Fruit fly (Drosophila melanogaster) whole organism, prepupa: Measurements from ENCODE around the gene CG43902.

Experiments
- Blimp-1 ChIP-seq: fragments of 200-800 bp; sonication (Bioruptor generic); optimal IDR thresholded peaks from 3 replicates; lab custom pipeline; 2017; ENCODE audit warnings: missing biosample characterization, missing genetic modification characterization, mild to moderate bottlenecking, moderate library complexity, missing genetic modification reagents
- CG10631 ChIP-seq: fragments of 200-800 bp; sonication (Bioruptor generic); optimal IDR thresholded peaks from 2 replicates; lab custom pipeline; 2016; ENCODE audit warnings: missing biosample characterization, missing genetic modification characterization
- CG10669 ChIP-seq: fragments of 200-800 bp; sonication (Bioruptor generic); optimal IDR thresholded peaks from 3 replicates; lab custom pipeline; 2018; ENCODE audit warnings: missing biosample characterization, mild to moderate bottlenecking, missing genetic modification characterization, moderate library complexity
- CG11294 ChIP-seq: fragments of 200-800 bp; sonication (Bioruptor generic); IDR thresholded peaks from 2 replicates; pipeline ENCODE4 v1.3.6; 2022; ENCODE audit warnings: missing biosample characterization, missing genetic modification characterization
- CG15336 ChIP-seq: fragments of 200-800 bp; sonication (Bioruptor generic); IDR thresholded peaks from 2 replicates; pipeline ENCODE4 v1.3.6; 2022; ENCODE audit warnings: missing biosample characterization, missing genetic modification characterization
- CG16779 ChIP-seq: fragments of 200-800 bp; sonication (Bioruptor generic); optimal IDR thresholded peaks from 3 replicates; lab custom pipeline; 2017; ENCODE audit warnings: missing biosample characterization, mild to moderate bottlenecking, missing genetic modification characterization
- CG31627 ChIP-seq: fragments of 200-800 bp; sonication (Bioruptor generic); optimal IDR thresholded peaks from 3 replicates; lab custom pipeline; 2016; ENCODE audit warnings: missing biosample characterization, missing genetic modification characterization
- CG32006 ChIP-seq: fragments of 200-800 bp; sonication (Bioruptor generic); optimal IDR thresholded peaks from 3 replicates; lab custom pipeline; 2017; ENCODE audit warnings: missing biosample characterization, mild to moderate bottlenecking, missing genetic modification characterization
- CG3919 ChIP-seq: fragments of 200-800 bp; sonication (Bioruptor generic); optimal IDR thresholded peaks from 3 replicates; lab custom pipeline; 2016; ENCODE audit warnings: missing biosample characterization, missing genetic modification characterization
- CG4318 ChIP-seq: fragments of 200-800 bp; sonication (Bioruptor generic); optimal IDR thresholded peaks from 3 replicates; lab custom pipeline; 2017; ENCODE audit warnings: missing biosample characterization, mild to moderate bottlenecking, missing genetic modification characterization
- CG6163 ChIP-seq: fragments of 200-800 bp; sonication (Bioruptor generic); IDR thresholded peaks from 3 replicates; pipeline ENCODE4 v1.3.6; 2022; ENCODE audit warnings: missing biosample characterization, missing genetic modification characterization
- CG6276 ChIP-seq: fragments of 200-800 bp; sonication (Bioruptor generic); optimal IDR thresholded peaks from 2 replicates; lab custom pipeline; 2017; ENCODE audit warnings: missing biosample characterization, mild to moderate bottlenecking, missing genetic modification characterization
- CG6792 ChIP-seq: fragments of 200-800 bp; sonication (Bioruptor generic); optimal IDR thresholded peaks from 3 replicates; lab custom pipeline; 2016; ENCODE audit warnings: missing biosample characterization, missing genetic modification characterization
- CG6808 ChIP-seq: fragments of 200-800 bp; sonication (Bioruptor generic); optimal IDR thresholded peaks from 3 replicates; lab custom pipeline; 2017; ENCODE audit warnings: missing biosample characterization, missing genetic modification characterization, mild to moderate bottlenecking, moderate library complexity, missing genetic modification reagents
- CG6854 ChIP-seq: fragments of 200-800 bp; sonication (Bioruptor generic); optimal IDR thresholded peaks from 2 replicates; lab custom pipeline; 2017; ENCODE audit warnings: missing biosample characterization, mild to moderate bottlenecking, missing genetic modification characterization
- CG7368 ChIP-seq: fragments of 200-800 bp; sonication (Bioruptor generic); optimal IDR thresholded peaks from 3 replicates; lab custom pipeline; 2016; ENCODE audit warnings: missing biosample characterization, missing genetic modification characterization
- CG8319 ChIP-seq: fragments of 200-800 bp; sonication (Bioruptor generic); optimal IDR thresholded peaks from 3 replicates; lab custom pipeline; 2016; ENCODE audit warnings: missing biosample characterization, missing genetic modification characterization
- Eip75B ChIP-seq: fragments of 200-800 bp; sonication (Bioruptor generic); optimal IDR thresholded peaks from 3 replicates; lab custom pipeline; 2016; ENCODE audit warnings: missing biosample characterization, missing genetic modification characterization
- Eip78C ChIP-seq: fragments of 200-800 bp; sonication (Bioruptor generic); peaks from one replicate; lab custom pipeline; 2016; ENCODE audit warnings: missing biosample characterization, missing genetic modification characterization
- Eip93F ChIP-seq: fragments of 200-800 bp; sonication (Bioruptor generic); optimal IDR thresholded peaks from 2 replicates; lab custom pipeline; 2016; ENCODE audit warnings: missing biosample characterization, mild to moderate bottlenecking, missing genetic modification characterization
- Ets21C ChIP-seq: fragments of 200-800 bp; sonication (Bioruptor generic); optimal IDR thresholded peaks from 3 replicates; lab custom pipeline; 2016; ENCODE audit warnings: missing biosample characterization, missing genetic modification characterization
- Ets96B ChIP-seq: fragments of 200-800 bp; optimal IDR thresholded peaks from 2 replicates; lab custom pipeline; 2019; ENCODE audit warnings: missing biosample characterization, mild to moderate bottlenecking, missing genetic modification characterization, moderate library complexity
- Gug ChIP-seq: fragments of 200-800 bp; sonication (Bioruptor generic); IDR thresholded peaks from 2 replicates; pipeline ENCODE4 v1.3.6; 2022; ENCODE audit warnings: missing biosample characterization, missing genetic modification characterization
- Hr38 ChIP-seq: sonication (Bioruptor generic); optimal IDR thresholded peaks from 2 replicates; lab custom pipeline; 2016; ENCODE audit warnings: missing biosample characterization, missing genetic modification characterization
- Hr39 ChIP-seq: fragments of 200-800 bp; sonication (Bioruptor generic); optimal IDR thresholded peaks from 2 replicates; lab custom pipeline; 2016; ENCODE audit warnings: missing biosample characterization, missing genetic modification characterization
- Hr4 ChIP-seq: fragments of 200-800 bp; sonication (Bioruptor generic); optimal IDR thresholded peaks from 3 replicates; lab custom pipeline; 2016; ENCODE audit warnings: missing biosample characterization, missing genetic modification characterization
- Lpt ChIP-seq: fragments of 200-800 bp; sonication (Bioruptor generic); optimal IDR thresholded peaks from 3 replicates; lab custom pipeline; 2016; ENCODE audit warnings: missing biosample characterization, missing genetic modification characterization
- OdsH ChIP-seq: fragments of 200-800 bp; sonication (Bioruptor generic); optimal IDR thresholded peaks from 3 replicates; lab custom pipeline; 2016; ENCODE audit warnings: missing biosample characterization, missing genetic modification characterization
- Smox ChIP-seq: fragments of 200-800 bp; sonication (Bioruptor generic); optimal IDR thresholded peaks from 3 replicates; lab custom pipeline; 2016; ENCODE audit warnings: missing biosample characterization, missing genetic modification characterization
- Sox14 ChIP-seq: fragments of 200-800 bp; sonication (Bioruptor generic); optimal IDR thresholded peaks from 3 replicates; lab custom pipeline; 2016; ENCODE audit warnings: missing biosample characterization, missing genetic modification characterization
- Sox15 ChIP-seq: fragments of 200-800 bp; sonication (Bioruptor generic); optimal IDR thresholded peaks from 3 replicates; lab custom pipeline; 2016; ENCODE audit warnings: missing biosample characterization, missing genetic modification characterization
- achi ChIP-seq: fragments of 200-800 bp; sonication (Bioruptor generic); optimal IDR thresholded peaks from 3 replicates; lab custom pipeline; 2016; ENCODE audit warnings: missing biosample characterization, missing genetic modification characterization
- acj6 ChIP-seq: fragments of 200-800 bp; sonication (Bioruptor generic); optimal IDR thresholded peaks from 3 replicates; lab custom pipeline; 2016; ENCODE audit warnings: missing biosample characterization, missing genetic modification characterization
- cyc ChIP-seq: fragments of 200-800 bp; sonication (Bioruptor generic); optimal IDR thresholded peaks from 3 replicates; lab custom pipeline; 2016; ENCODE audit warnings: missing biosample characterization, missing genetic modification characterization
- dac ChIP-seq: fragments of 200-800 bp; sonication (Bioruptor generic); optimal IDR thresholded peaks from 2 replicates; lab custom pipeline; 2017; ENCODE audit warnings: missing biosample characterization, mild to moderate bottlenecking, missing genetic modification characterization
- eg ChIP-seq: fragments of 200-800 bp; sonication (Bioruptor generic); IDR thresholded peaks from 3 replicates; pipeline ENCODE4 v1.3.6; 2022; ENCODE audit warnings: missing biosample characterization, missing genetic modification characterization
- fd59A ChIP-seq: fragments of 200-800 bp; sonication (Bioruptor generic); optimal IDR thresholded peaks from 2 replicates; lab custom pipeline; 2017; ENCODE audit warnings: missing biosample characterization, mild to moderate bottlenecking, missing genetic modification characterization, missing genetic modification reagents
- fkh ChIP-seq: fragments of 200-800 bp; sonication (Bioruptor generic); optimal IDR thresholded peaks from 3 replicates; lab custom pipeline; 2017; ENCODE audit warnings: missing biosample characterization, mild to moderate bottlenecking, missing genetic modification characterization, moderate library complexity
- net ChIP-seq: fragments of 200-800 bp; sonication (Bioruptor generic); optimal IDR thresholded peaks from 3 replicates; lab custom pipeline; 2016; ENCODE audit warnings: missing biosample characterization, missing genetic modification characterization
- ss ChIP-seq, 2 experiments: fragments of 200-800 bp; sonication (Bioruptor generic); optimal IDR thresholded peaks; 2 replicates in 1 of 2; 3 replicates in 1 of 2; lab custom pipeline; 2017 to 2018; ENCODE audit warnings: mild to moderate bottlenecking in 2 of 2, missing biosample characterization in 2 of 2, missing genetic modification characterization in 2 of 2, moderate library complexity in 1 of 2
- svp ChIP-seq: fragments of 200-800 bp; sonication (Bioruptor generic); peaks from one replicate; lab custom pipeline; 2016; ENCODE audit warnings: missing biosample characterization, missing genetic modification characterization

Gene CG43902

dm6 chrX:10137587-10137986 lies 20.6 kb upstream of the CG43902 start:
- TF ChIP-seq Ets96B (tag; lab: Kevin White, UChicago) (peak; percentile 32), CG7368 (GFP tag; lab: Kevin White, UChicago) (no peak), Sox14 (GFP tag; lab: Kevin White, UChicago) (no peak), svp (peak; percentile 64), Eip78C (peak; percentile 68), CG10631 (GFP tag; lab: Kevin White, UChicago) (peak; percentile 1), Sox15 (GFP tag; lab: Kevin White, UChicago) (no peak), cyc (no peak), eg (GFP tag; lab: Robert Waterston, UW) (no peak), dac (GFP tag; lab: Kevin White, UChicago) (no peak), Eip75B (GFP tag; lab: Kevin White, UChicago) (no peak), CG32006 (GFP tag; lab: Kevin White, UChicago) (peak; percentile 20), Ets21C (GFP tag; lab: Kevin White, UChicago) (no peak), Smox (GFP tag; lab: Kevin White, UChicago) (peak; percentile 6), acj6 (peak; percentile 2), CG6163 (GFP tag; lab: Robert Waterston, UW) (no peak), CG6808 (GFP tag; lab: Kevin White, UChicago) (peak; percentile 12)

DNA sequence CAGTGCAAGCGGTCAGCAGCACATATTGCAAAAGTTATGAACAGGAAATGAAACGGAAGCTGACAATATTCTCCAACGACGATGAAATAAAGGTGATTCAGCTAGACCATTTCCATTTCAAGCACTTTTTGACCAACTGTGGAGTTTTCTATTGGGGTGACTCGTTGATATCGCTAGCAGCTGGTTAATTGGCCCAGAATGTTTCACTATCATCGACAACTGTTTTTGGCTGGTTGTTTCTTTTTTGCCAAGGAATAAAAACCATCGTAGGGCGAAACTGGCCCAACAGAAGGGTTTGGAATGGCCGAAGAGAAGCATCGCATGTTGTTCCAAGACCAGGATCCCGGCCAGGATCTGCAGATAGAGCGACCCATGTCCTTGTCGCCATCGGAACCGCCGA lies 4.9 kb upstream of the CG43902 start, which contains the start of gene CG12645:
Gene CG12645, plus strand, starts transcription at position 301 of the 400 bp plus-strand sequence.
- TF ChIP-seq fd59A (GFP tag; lab: Kevin White, UChicago) (no peak), eg (GFP tag; lab: Robert Waterston, UW) (no peak), acj6 (no peak), CG4318 (GFP tag; lab: Kevin White, UChicago) (no peak), Sox15 (GFP tag; lab: Kevin White, UChicago) (no peak), Hr38 (GFP tag; lab: Kevin White, UChicago) (no peak), Blimp-1 (no peak), CG31627 (GFP tag; lab: Kevin White, UChicago) (no peak), fkh (GFP tag; lab: Kevin White, UChicago) (no peak), achi (GFP tag; lab: Kevin White, UChicago) (no peak), CG7368 (GFP tag; lab: Kevin White, UChicago) (no peak), Smox (GFP tag; lab: Kevin White, UChicago) (no peak), CG6276 (GFP tag; lab: Kevin White, UChicago) (no peak), net (GFP tag; lab: Kevin White, UChicago) (no peak), CG6792 (GFP tag; lab: Kevin White, UChicago) (no peak)

dm6 chrX:10182867-10183266 lies 24.6 kb downstream of the CG43902 start:
- TF ChIP-seq CG8319 (GFP tag; lab: Kevin White, UChicago) (no peak), fd59A (GFP tag; lab: Kevin White, UChicago) (no peak), CG31627 (GFP tag; lab: Kevin White, UChicago) (no peak), CG10631 (GFP tag; lab: Kevin White, UChicago) (no peak), OdsH (GFP tag; lab: Kevin White, UChicago) (no peak), CG4318 (GFP tag; lab: Kevin White, UChicago) (no peak)

DNA sequence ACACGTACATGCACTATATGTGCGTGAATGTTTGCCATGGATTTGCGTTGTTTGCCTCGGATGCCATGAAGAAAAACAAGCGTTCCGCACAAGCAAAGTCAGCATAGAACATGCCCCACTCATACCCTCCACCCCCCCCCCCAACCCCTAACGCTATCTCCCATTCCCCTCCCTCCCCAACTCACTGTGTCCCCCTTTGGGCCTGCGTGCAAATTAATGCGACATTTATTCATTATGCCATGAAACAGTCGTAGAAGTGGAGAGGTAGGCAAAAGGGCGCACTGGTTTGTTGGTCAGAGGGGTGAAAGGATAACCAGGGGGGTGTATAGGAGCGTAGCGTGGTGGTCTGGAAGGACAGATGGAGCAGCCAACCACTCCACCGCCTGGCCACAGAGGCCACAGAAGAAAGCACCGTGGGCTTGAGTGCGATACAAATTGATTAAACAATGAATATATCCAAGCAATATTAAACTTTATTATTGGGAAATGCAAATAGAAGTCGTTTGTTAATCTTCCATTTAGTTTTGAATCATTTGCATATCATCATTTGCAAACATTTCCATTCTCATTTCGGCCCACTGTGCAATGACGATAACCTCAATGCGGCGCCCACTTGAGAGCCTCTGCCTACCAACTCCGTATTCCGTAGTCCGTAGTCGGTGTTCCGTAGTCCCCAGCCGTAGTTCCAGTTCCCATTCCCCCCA lies 26.3 kb downstream of the CG43902 start:
- no peak for TF ChIP-seq Ets21C (GFP tag; lab: Kevin White, UChicago)
- no peak for TF ChIP-seq CG16779 (tag; lab: Kevin White, UChicago)
- TF ChIP-seq Eip78C: peak; percentile 88
- TF ChIP-seq CG8319 (GFP tag; lab: Kevin White, UChicago): no peak
- TF ChIP-seq ss (GFP tag; optimal IDR thresholded peaks at IDR 0.05; lab: Kevin White, UChicago): peak; percentile 12 to 65
- peak; percentile 56 for TF ChIP-seq Eip75B (GFP tag; lab: Kevin White, UChicago)
- TF ChIP-seq CG32006 (GFP tag; lab: Kevin White, UChicago): peak; percentile 63
- TF ChIP-seq CG15336: peak; percentile 73
- TF ChIP-seq CG3919 (GFP tag; lab: Kevin White, UChicago): peak; percentile 33
- TF ChIP-seq CG10631 (GFP tag; lab: Kevin White, UChicago): peak; percentile 42
- TF ChIP-seq CG6792 (GFP tag; lab: Kevin White, UChicago): peak; percentile 16
- TF ChIP-seq Lpt (GFP tag; lab: Kevin White, UChicago): no peak
- TF ChIP-seq fd59A (GFP tag; lab: Kevin White, UChicago): peak; percentile 30
- TF ChIP-seq svp: peak; percentile 77
- no peak for TF ChIP-seq Eip93F (GFP tag; lab: Kevin White, UChicago)
- peak; percentile 36 for TF ChIP-seq net (GFP tag; lab: Kevin White, UChicago)
- peak; percentile 31 for TF ChIP-seq Smox (GFP tag; lab: Kevin White, UChicago)
- peak; percentile 18 for TF ChIP-seq CG10669 (GFP tag; lab: Kevin White, UChicago)
- TF ChIP-seq Ets96B (tag; lab: Kevin White, UChicago): peak; percentile 7
- peak; percentile 40 for TF ChIP-seq acj6
- TF ChIP-seq CG11294: peak; percentile 29; the same call in 1 of the 2 replicates
- no peak for TF ChIP-seq CG6854 (GFP tag; lab: Kevin White, UChicago)
- no peak for TF ChIP-seq Hr38 (GFP tag; lab: Kevin White, UChicago)
- TF ChIP-seq OdsH (GFP tag; lab: Kevin White, UChicago): peak; percentile 25
- TF ChIP-seq Hr4 (GFP tag; lab: Kevin White, UChicago): peak; percentile 26
- peak; percentile 58 for TF ChIP-seq Gug (GFP tag; lab: Robert Waterston, UW)
- peak; percentile 12 for TF ChIP-seq Hr39 (GFP tag; lab: Kevin White, UChicago)
